Fruit fly (Drosophila melanogaster) whole organism, embryonic: ENCODE measurements around the gene Frmd5.

Experiments used
- Atf6 ChIP-seq: fragments of 200-800 bp; sonication (Bioruptor generic); IDR thresholded peaks from 2 replicates; pipeline ENCODE4 v1.3.6; 2022; ENCODE audit warnings: missing biosample characterization, missing genetic modification characterization
- CG10654 ChIP-seq: fragments of 200-800 bp; sonication (Bioruptor generic); optimal IDR thresholded peaks from 2 replicates; lab custom pipeline; 2016; ENCODE audit warnings: missing biosample characterization, missing genetic modification characterization
- CG12236 ChIP-seq: fragments of 200-800 bp; sonication (Bioruptor generic); optimal IDR thresholded peaks from 2 replicates; lab custom pipeline; 2016; ENCODE audit warnings: missing biosample characterization, missing genetic modification characterization
- CG14050 ChIP-seq: fragments of 200-800 bp; sonication (Bioruptor generic); IDR thresholded peaks from 3 replicates; pipeline ENCODE4 v1.3.6; 2022; ENCODE audit warnings: missing biosample characterization, missing genetic modification characterization
- CG14860 ChIP-seq: fragments of 200-800 bp; sonication (Bioruptor generic); IDR thresholded peaks from 3 replicates; pipeline ENCODE4 v1.3.6; 2022; ENCODE audit warnings: missing biosample characterization, missing genetic modification characterization; ENCODE audit not compliant: partially characterized antibody
- CG15514 ChIP-seq: fragments of 200-800 bp; sonication (Bioruptor generic); optimal IDR thresholded peaks from 3 replicates; lab custom pipeline; 2017; ENCODE audit warnings: missing biosample characterization, missing genetic modification characterization, mild to moderate bottlenecking, moderate library complexity, missing genetic modification reagents
- CG17568 ChIP-seq: fragments of 200-800 bp; sonication (Bioruptor generic); optimal IDR thresholded peaks from 2 replicates; lab custom pipeline; 2018; ENCODE audit warnings: missing biosample characterization, mild to moderate bottlenecking, missing genetic modification characterization, moderate library complexity
- CG17829 ChIP-seq: fragments of 200-800 bp; optimal IDR thresholded peaks from 2 replicates; lab custom pipeline; 2019; ENCODE audit warnings: missing biosample characterization, mild to moderate bottlenecking, missing genetic modification characterization, moderate library complexity
- CG18476 ChIP-seq: fragments of 200-800 bp; sonication (Bioruptor generic); optimal IDR thresholded peaks from 2 replicates; lab custom pipeline; 2016; ENCODE audit warnings: missing biosample characterization, mild to moderate bottlenecking, missing genetic modification characterization
- CG2678 ChIP-seq: fragments of 200-800 bp; sonication (Bioruptor generic); optimal IDR thresholded peaks from 3 replicates; lab custom pipeline; 2019; ENCODE audit warnings: missing biosample characterization, mild to moderate bottlenecking, missing genetic modification characterization, moderate library complexity
- CG2875 ChIP-seq: fragments of 200-800 bp; sonication (Bioruptor generic); optimal IDR thresholded peaks from 2 replicates; lab custom pipeline; 2017; ENCODE audit warnings: missing biosample characterization, mild to moderate bottlenecking, missing genetic modification characterization, missing genetic modification reagents
- CG30403 ChIP-seq: fragments of 200-800 bp; sonication (Bioruptor generic); optimal IDR thresholded peaks from 3 replicates; lab custom pipeline; 2016; ENCODE audit warnings: missing biosample characterization, missing genetic modification characterization
- CG34376 ChIP-seq: fragments of 200-800 bp; sonication (Bioruptor generic); optimal IDR thresholded peaks from 2 replicates; lab custom pipeline; 2018; ENCODE audit warnings: missing biosample characterization, mild to moderate bottlenecking, missing genetic modification characterization
- CG4424 ChIP-seq: fragments of 200-800 bp; sonication (Bioruptor generic); optimal IDR thresholded peaks from 3 replicates; lab custom pipeline; 2016; ENCODE audit warnings: missing biosample characterization, missing genetic modification characterization
- CG4617 ChIP-seq: fragments of 200-800 bp; sonication (Bioruptor generic); optimal IDR thresholded peaks from 3 replicates; lab custom pipeline; 2016; ENCODE audit warnings: missing biosample characterization, missing genetic modification characterization, borderline replicate concordance
- CG6683 ChIP-seq: fragments of 200-800 bp; sonication (Bioruptor generic); optimal IDR thresholded peaks from 2 replicates; lab custom pipeline; 2017; ENCODE audit warnings: missing biosample characterization, mild to moderate bottlenecking, missing genetic modification characterization, missing genetic modification reagents
- CG7963 ChIP-seq: fragments of 200-800 bp; sonication (Bioruptor generic); IDR thresholded peaks from 3 replicates; pipeline ENCODE4 v1.3.6; 2022; ENCODE audit warnings: missing biosample characterization, missing genetic modification characterization; ENCODE audit not compliant: partially characterized antibody
- CG8290 ChIP-seq, 3 experiments: fragments of 200-800 bp; sonication (Bioruptor generic); optimal IDR thresholded peaks; 2 replicates each; lab custom pipeline; 2016 to 2019; ENCODE audit warnings: missing biosample characterization in 3 of 3, missing genetic modification characterization in 3 of 3, mild to moderate bottlenecking in 2 of 3, moderate library complexity in 1 of 3
- CrebB ChIP-seq: fragments of 200-800 bp; sonication (Bioruptor generic); optimal IDR thresholded peaks from 3 replicates; lab custom pipeline; 2018; ENCODE audit warnings: missing biosample characterization, mild to moderate bottlenecking, missing genetic modification characterization
- Doc3 ChIP-seq: fragments of 200-800 bp; sonication (Bioruptor generic); IDR thresholded peaks from 3 replicates; pipeline ENCODE4 v1.3.6; 2022; ENCODE audit warnings: missing biosample characterization, missing genetic modification characterization; ENCODE audit not compliant: partially characterized antibody
- Dref ChIP-seq: fragments of 200-800 bp; sonication (Bioruptor generic); IDR thresholded peaks from 2 replicates; pipeline ENCODE4 v1.3.6; 2022; ENCODE audit warnings: missing biosample characterization, missing genetic modification characterization
- GATAe ChIP-seq: fragments of 200-800 bp; sonication (Bioruptor generic); conservative IDR thresholded peaks from 2 replicates; pipeline ENCODE4 v1.3.6; 2022; ENCODE audit warnings: missing biosample characterization, missing genetic modification characterization
- HLHmδ ChIP-seq: fragments of 200-800 bp; sonication (Bioruptor generic); optimal IDR thresholded peaks from 2 replicates; lab custom pipeline; 2018; ENCODE audit warnings: missing biosample characterization, mild to moderate bottlenecking, missing genetic modification characterization, moderate library complexity
- Hmr ChIP-seq: fragments of 200-800 bp; sonication (Bioruptor generic); optimal IDR thresholded peaks from 3 replicates; lab custom pipeline; 2017; ENCODE audit warnings: mild to moderate bottlenecking, missing biosample characterization, missing genetic modification reagents, missing genetic modification characterization
- Jarid2 ChIP-seq: fragments of 200-800 bp; sonication (Bioruptor generic); optimal IDR thresholded peaks from 3 replicates; lab custom pipeline; 2017; ENCODE audit warnings: mild to moderate bottlenecking, missing biosample characterization, missing genetic modification reagents, missing genetic modification characterization
- Ptx1 ChIP-seq: fragments of 200-800 bp; sonication (Bioruptor generic); IDR thresholded peaks from 2 replicates; pipeline ENCODE4 v1.3.6; 2022; ENCODE audit warnings: missing biosample characterization, missing genetic modification characterization
- Sry-β ChIP-seq: fragments of 200-800 bp; sonication (Bioruptor generic); optimal IDR thresholded peaks from 2 replicates; lab custom pipeline; 2018; ENCODE audit warnings: missing biosample characterization, mild to moderate bottlenecking, missing genetic modification characterization, moderate library complexity
- Usf ChIP-seq: fragments of 200-800 bp; sonication (Bioruptor generic); optimal IDR thresholded peaks from 2 replicates; lab custom pipeline; 2017; ENCODE audit warnings: missing genotype, missing biosample characterization, missing genetic modification characterization
- ac ChIP-seq: fragments of 200-800 bp; sonication (Bioruptor generic); optimal IDR thresholded peaks from 3 replicates; lab custom pipeline; 2017; ENCODE audit warnings: missing biosample characterization, mild to moderate bottlenecking, missing genetic modification characterization
- amos ChIP-seq: fragments of 200-800 bp; sonication (Bioruptor generic); IDR thresholded peaks from 2 replicates; pipeline ENCODE4 v1.3.6; 2022; ENCODE audit warnings: missing biosample characterization, missing genetic modification characterization; ENCODE audit not compliant: partially characterized antibody
- ato ChIP-seq: fragments of 200-800 bp; sonication (Bioruptor generic); IDR thresholded peaks from 2 replicates; pipeline ENCODE4 v1.3.6; 2022; ENCODE audit warnings: missing biosample characterization, missing genetic modification characterization; ENCODE audit not compliant: partially characterized antibody
- crc ChIP-seq: fragments of 200-800 bp; sonication (Bioruptor generic); optimal IDR thresholded peaks from 2 replicates; lab custom pipeline; 2016; ENCODE audit warnings: missing biosample characterization, missing genetic modification characterization
- danr ChIP-seq: fragments of 200-800 bp; sonication (Bioruptor generic); IDR thresholded peaks from 2 replicates; pipeline ENCODE4 v1.3.6; 2022; ENCODE audit warnings: missing biosample characterization, missing genetic modification characterization
- fd102C ChIP-seq: fragments of 200-800 bp; sonication (Bioruptor generic); optimal IDR thresholded peaks from 2 replicates; lab custom pipeline; 2018; ENCODE audit warnings: missing biosample characterization, mild to moderate bottlenecking, missing genetic modification characterization, moderate library complexity
- fd3F ChIP-seq: fragments of 200-800 bp; sonication (Bioruptor generic); optimal IDR thresholded peaks from 2 replicates; lab custom pipeline; 2018; ENCODE audit warnings: missing biosample characterization, mild to moderate bottlenecking, missing genetic modification characterization, moderate library complexity
- gfzf ChIP-seq: fragments of 200-800 bp; sonication (Bioruptor generic); optimal IDR thresholded peaks from 2 replicates; lab custom pipeline; 2016; ENCODE audit warnings: missing biosample characterization, mild to moderate bottlenecking, missing genetic modification characterization, moderate library complexity
- hbn ChIP-seq: fragments of 200-800 bp; sonication (Bioruptor generic); IDR thresholded peaks from 2 replicates; pipeline ENCODE4 v1.3.6; 2022; ENCODE audit warnings: missing biosample characterization, missing genetic modification characterization; ENCODE audit not compliant: partially characterized antibody
- knrl ChIP-seq: fragments of 200-800 bp; sonication (Bioruptor generic); IDR thresholded peaks from 3 replicates; pipeline ENCODE4 v1.3.6; 2022; ENCODE audit warnings: missing biosample characterization, missing genetic modification characterization; ENCODE audit not compliant: partially characterized antibody
- nau ChIP-seq: fragments of 200-800 bp; sonication (Bioruptor generic); optimal IDR thresholded peaks from 3 replicates; lab custom pipeline; 2017; ENCODE audit warnings: missing biosample characterization, mild to moderate bottlenecking, missing genetic modification characterization, missing genetic modification reagents
- nerfin-1 ChIP-seq: fragments of 200-800 bp; sonication (Bioruptor generic); optimal IDR thresholded peaks from 3 replicates; lab custom pipeline; 2019; ENCODE audit warnings: missing biosample characterization, mild to moderate bottlenecking, missing genetic modification characterization, moderate library complexity
- pb ChIP-seq: fragments of 200-800 bp; sonication (Bioruptor generic); optimal IDR thresholded peaks from 3 replicates; lab custom pipeline; 2016; ENCODE audit warnings: missing biosample characterization, missing genetic modification characterization
- pfk ChIP-seq: fragments of 200-800 bp; sonication (Bioruptor generic); optimal IDR thresholded peaks from 2 replicates; lab custom pipeline; 2018; ENCODE audit warnings: missing biosample characterization, mild to moderate bottlenecking, missing genetic modification characterization, moderate library complexity
- phol ChIP-seq: fragments of 200-800 bp; sonication (Bioruptor generic); optimal IDR thresholded peaks from 3 replicates; lab custom pipeline; 2018; ENCODE audit warnings: missing biosample characterization, mild to moderate bottlenecking, missing genetic modification characterization, moderate library complexity
- pum ChIP-seq: fragments of 200-800 bp; sonication (Bioruptor generic); optimal IDR thresholded peaks from 2 replicates; lab custom pipeline; 2016; ENCODE audit warnings: missing biosample characterization, missing genetic modification characterization
- stwl ChIP-seq: fragments of 200-800 bp; sonication (Bioruptor generic); optimal IDR thresholded peaks from 3 replicates; lab custom pipeline; 2018; ENCODE audit warnings: missing biosample characterization, mild to moderate bottlenecking, missing genetic modification characterization, moderate library complexity
- sug ChIP-seq: fragments of 200-800 bp; optimal IDR thresholded peaks from 2 replicates; lab custom pipeline; 2019; ENCODE audit warnings: missing biosample characterization, mild to moderate bottlenecking, missing genetic modification characterization, moderate library complexity
- ttk ChIP-seq: fragments of 200-800 bp; sonication (Bioruptor generic); IDR thresholded peaks from 2 replicates; pipeline ENCODE4 v2.1.2; 2022; ENCODE audit warnings: missing biosample characterization, missing genetic modification characterization
- vfl ChIP-seq: fragments of 200-800 bp; sonication (Bioruptor generic); optimal IDR thresholded peaks from 2 replicates; lab custom pipeline; 2016; ENCODE audit warnings: missing biosample characterization, missing genetic modification characterization

Gene Frmd5

DNA sequence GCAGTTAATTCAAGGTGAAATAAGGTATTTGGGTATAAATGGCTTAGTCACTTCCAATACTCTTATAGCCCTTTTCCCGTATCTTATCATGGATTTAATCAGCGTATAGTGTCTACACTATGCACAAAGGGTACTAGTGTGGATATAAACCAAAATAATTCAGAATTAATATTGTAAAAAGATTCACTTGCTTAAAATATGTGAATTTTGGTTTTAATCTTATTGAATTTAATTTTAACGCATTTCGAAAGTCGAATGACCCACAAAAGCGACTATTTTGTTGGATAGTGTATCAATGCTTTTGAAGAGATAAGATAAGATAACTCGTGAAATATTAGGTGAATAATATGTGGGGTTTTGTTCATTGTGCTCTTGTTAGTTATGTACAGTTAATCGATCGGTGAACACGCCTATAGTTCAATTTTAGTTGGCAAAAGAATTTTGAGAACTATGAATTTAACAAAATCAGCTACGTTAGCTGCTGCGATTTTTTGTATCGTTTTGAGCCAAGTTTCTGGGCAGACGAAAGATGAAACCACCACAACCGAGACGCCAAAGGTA, 37.7 kb downstream of the Frmd5 start, which contains the start of gene CG5096 (continued):
- TF ChIP-seq CrebB (tag; lab: Kevin White, UChicago) (peak; percentile 89), ttk (GFP tag; lab: Robert Waterston, UW) (peak; percentile 82; the same call in 1 of the 2 replicates), sug (tag; lab: Kevin White, UChicago) (peak; percentile 89), nerfin-1 (peak; percentile 82), CG2678 (tag; lab: Kevin White, UChicago) (peak; percentile 97), hbn (GFP tag; lab: Robert Waterston, UW) (no peak), CG8290 (GFP tag; optimal IDR thresholded peaks at IDR 0.05; lab: Kevin White, UChicago) (no peak), CG8290 (tag; optimal IDR thresholded peaks at IDR 0.05; lab: Kevin White, UChicago) (peak in 1 of 2 experiments; percentile 92), CG6683 (peak; percentile 82), amos (GFP tag; lab: Robert Waterston, UW) (no peak), pum (GFP tag; lab: Kevin White, UChicago) (peak; percentile 53), gfzf (GFP tag; lab: Kevin White, UChicago) (no peak), danr (peak; percentile 81), CG34376 (GFP tag; lab: Kevin White, UChicago) (peak; percentile 83), CG17829 (tag; lab: Kevin White, UChicago) (peak; percentile 88), Sry-β (GFP tag; lab: Kevin White, UChicago) (peak; percentile 22), stwl (tag; lab: Kevin White, UChicago) (no peak), CG14050 (GFP tag; lab: Robert Waterston, UW) (peak; percentile 87), Atf6 (GFP tag; lab: Robert Waterston, UW) (peak; percentile 95), Dref (GFP tag; lab: Robert Waterston, UW) (no peak), CG30403 (peak; percentile 85), nau (GFP tag; lab: Kevin White, UChicago) (peak; percentile 84), crc (peak; percentile 79), Ptx1 (GFP tag; lab: Robert Waterston, UW) (peak; percentile 89), CG4617 (peak; percentile 45), pb (no peak), pfk (no peak), CG18476 (GFP tag; lab: Kevin White, UChicago) (peak; percentile 84), ato (GFP tag; lab: Robert Waterston, UW) (no peak), knrl (no peak), CG12236 (peak; percentile 49), CG7963 (no peak), CG4424 (peak; percentile 74), Doc3 (GFP tag; lab: Robert Waterston, UW) (no peak), CG17568 (peak; percentile 86), phol (tag; lab: Kevin White, UChicago) (peak; percentile 81), CG10654 (peak; percentile 67), CG15514 (GFP tag; lab: Kevin White, UChicago) (peak; percentile 85), CG14860 (no peak), vfl (GFP tag; lab: Kevin White, UChicago) (peak; percentile 57), HLHmδ (GFP tag; lab: Kevin White, UChicago) (no peak), Hmr (GFP tag; lab: Kevin White, UChicago) (peak; percentile 94), fd3F (GFP tag; lab: Kevin White, UChicago) (peak; percentile 87), GATAe (GFP tag; lab: Robert Waterston, UW) (peak; percentile 100), Jarid2 (no peak), CG2875 (GFP tag; lab: Kevin White, UChicago) (peak; percentile 59), ac (GFP tag; lab: Kevin White, UChicago) (no peak), fd102C (GFP tag; lab: Kevin White, UChicago) (no peak), Usf (GFP tag; lab: Kevin White, UChicago) (peak; percentile 49)
